Worm (Caenorhabditis elegans) whole organism, L3 larva: ENCODE data around the gene pgp-11.

ENCODE experiments used
- ama-1 ChIP-seq: fragments of 150-350 bp; optimal IDR thresholded peaks from 2 replicates; lab custom pipeline; 2018
- ceh-9 ChIP-seq: sonication (generic microtip); optimal IDR thresholded peaks from 2 replicates; lab custom pipeline; 2018; ENCODE audit warnings: missing biosample characterization, missing genetic modification characterization
- egl-27 ChIP-seq: sonication (generic microtip); optimal IDR thresholded peaks from 4 replicates; lab custom pipeline; 2017; ENCODE audit warnings: missing biosample characterization, missing genetic modification reagents, missing genetic modification characterization
- elt-1 ChIP-seq: fragments of 150-350 bp; optimal IDR thresholded peaks from 2 replicates; lab custom pipeline; 2014; ENCODE audit warnings: missing biosample characterization, missing genetic modification characterization
- fos-1 ChIP-seq: fragments of 150-350 bp; optimal IDR thresholded peaks from 2 replicates; lab custom pipeline; 2014; ENCODE audit warnings: missing biosample characterization, missing genetic modification characterization
- lin-39 ChIP-seq: fragments of 150-350 bp; optimal IDR thresholded peaks from 2 replicates; lab custom pipeline; 2018; ENCODE audit warnings: missing biosample characterization, missing genetic modification reagents, missing genetic modification characterization
- nfya-1 ChIP-seq: sonication (generic microtip); optimal IDR thresholded peaks from 2 replicates; lab custom pipeline; 2017; ENCODE audit warnings: missing genetic modification characterization, mild to moderate bottlenecking, missing compliant biosample characterization, antibody characterized with exemption, moderate library complexity; ENCODE audit not compliant: insufficient read depth
- nhr-11 ChIP-seq: fragments of 150-350 bp; optimal IDR thresholded peaks from 2 replicates; lab custom pipeline; 2014; ENCODE audit warnings: missing biosample characterization, missing genetic modification characterization
- nhr-237 ChIP-seq: fragments of 150-350 bp; optimal IDR thresholded peaks from 2 replicates; lab custom pipeline; 2014; ENCODE audit warnings: missing biosample characterization, missing genetic modification characterization
- nhr-76 ChIP-seq: fragments of 150-350 bp; sonication (generic microtip); optimal IDR thresholded peaks from 5 replicates; lab custom pipeline; 2014; ENCODE audit warnings: missing biosample characterization, missing genetic modification characterization
- pha-4 ChIP-seq: fragments of 150-350 bp; optimal IDR thresholded peaks from 2 replicates; lab custom pipeline; 2014; ENCODE audit warnings: missing biosample characterization, missing genetic modification reagents, missing genetic modification characterization
- unc-39 ChIP-seq: sonication (generic microtip); optimal IDR thresholded peaks from 4 replicates; lab custom pipeline; 2017; ENCODE audit warnings: missing biosample characterization, missing genetic modification characterization
- unc-62 ChIP-seq: fragments of 150-350 bp; sonication (generic microtip); optimal IDR thresholded peaks from 4 replicates; lab custom pipeline; 2014; ENCODE audit warnings: missing biosample characterization, missing genetic modification reagents, missing genetic modification characterization
- ztf-11 ChIP-seq: fragments of 150-350 bp; optimal IDR thresholded peaks from 2 replicates; lab custom pipeline; 2014; ENCODE audit warnings: missing biosample characterization, missing genetic modification characterization

ce11 chrII:7990192-7990591 is 13.9 kb downstream of the pgp-11 start:
- TF ChIP-seq fos-1 (tag; lab: Kevin White, UChicago) (no peak), egl-27 (no peak), pha-4 (no peak), nfya-1 (tag; lab: Kevin White, UChicago) (no peak), ceh-9 (tag; lab: Kevin White, UChicago) (no peak), lin-39 (tag; lab: Kevin White, UChicago) (no peak), ama-1 (lab: Kevin White, UChicago) (no peak), unc-62 (GFP tag; lab: Kevin White, UChicago) (no peak), nhr-237 (tag; lab: Kevin White, UChicago) (no peak), ztf-11 (tag; lab: Kevin White, UChicago) (no peak), unc-39 (tag; lab: Kevin White, UChicago) (no peak), nhr-76 (tag; lab: Kevin White, UChicago) (no peak), nhr-11 (tag; lab: Kevin White, UChicago) (no peak), elt-1 (no peak)
